Fruit fly (Drosophila melanogaster): Measurements from ENCODE around the gene nod.

Gene nod

dm6 chrX:11558389-11558908, 22.1 kb upstream of the nod start, which contains the start of gene CG1572:
TSS of gene CG1572 (minus strand) at chrX:11558654.
- TF ChIP-seq EcR (GFP tag; optimal IDR thresholded peaks at IDR 0.05) (no peak), CG15710 (tag; optimal IDR thresholded peaks at IDR 0.05) (no peak), Pif1A (GFP tag; optimal IDR thresholded peaks at IDR 0.05) (peak; percentile 11), CG12605 (GFP tag; IDR thresholded peaks at IDR 0.05) (0 out of 2 replicates have a peak, but pooled peaks have one; percentile 19), CG4496 (GFP tag; IDR thresholded peaks at IDR 0.05) (peak; percentile 30; the same call in 1 of the 3 replicates), CG13204 (GFP tag; optimal IDR thresholded peaks at IDR 0.05) (peak; percentile 29), Ets98B (GFP tag; IDR thresholded peaks at IDR 0.05) (peak; percentile 59), gl (tag; optimal IDR thresholded peaks at IDR 0.05) (no peak), CG14655 (GFP tag; optimal IDR thresholded peaks at IDR 0.05) (peak; percentile 18), CG34367 (tag; optimal IDR thresholded peaks at IDR 0.05) (no peak), CG9948 (tag; optimal IDR thresholded peaks at IDR 0.05) (no peak), CG32121 (GFP tag; IDR thresholded peaks at IDR 0.05) (0 out of 2 replicates have a peak, but pooled peaks have one; percentile 48), CG8301 (tag; optimal IDR thresholded peaks at IDR 0.05) (no peak), rn (GFP tag; IDR thresholded peaks at IDR 0.05) (no peak), CG8159 (tag; optimal IDR thresholded peaks at IDR 0.05) (no peak), Snoo (tag; optimal IDR thresholded peaks at IDR 0.05) (peak; percentile 28), CG10348 (GFP tag; IDR thresholded peaks at IDR 0.05) (no peak), fd96Ca (GFP tag; IDR thresholded peaks at IDR 0.05) (no peak), Pif1B (GFP tag; optimal IDR thresholded peaks at IDR 0.05) (peak; percentile 34), CG17806 (tag; optimal IDR thresholded peaks at IDR 0.05) (no peak), D1 (tag; optimal IDR thresholded peaks at IDR 0.05) (no peak)

dm6 chrX:11559728-11560724, 20.5 kb upstream of the nod start:
- TF ChIP-seq CG17806 (tag; optimal IDR thresholded peaks at IDR 0.05), result peak; percentile 80
- TF ChIP-seq fd96Ca (GFP tag; IDR thresholded peaks at IDR 0.05), result peak; percentile 22; the same call in 1 of the 3 replicates
- peak; percentile 80 for TF ChIP-seq CG8301 (tag; optimal IDR thresholded peaks at IDR 0.05)
- peak; percentile 90 for TF ChIP-seq CG8159 (tag; optimal IDR thresholded peaks at IDR 0.05)
- peak; percentile 47 for TF ChIP-seq gl (tag; optimal IDR thresholded peaks at IDR 0.05)
- no peak for TF ChIP-seq D1 (tag; optimal IDR thresholded peaks at IDR 0.05)
- peak; percentile 88 for TF ChIP-seq CG15710 (tag; optimal IDR thresholded peaks at IDR 0.05)
- TF ChIP-seq rn (GFP tag; IDR thresholded peaks at IDR 0.05), result peak; percentile 49; the same call in 1 of the 2 replicates
- peak; percentile 56; the same call in 2 of the 3 replicates for TF ChIP-seq CG4496 (GFP tag; IDR thresholded peaks at IDR 0.05)
- TF ChIP-seq CG10348 (GFP tag; IDR thresholded peaks at IDR 0.05), result peak; percentile 43; the same call in 1 of the 2 replicates
- peak; percentile 41 for TF ChIP-seq Ets98B (GFP tag; IDR thresholded peaks at IDR 0.05)
- TF ChIP-seq CG34367 (tag; optimal IDR thresholded peaks at IDR 0.05), result peak; percentile 73
- TF ChIP-seq CG14655 (GFP tag; optimal IDR thresholded peaks at IDR 0.05), result peak; percentile 87
- TF ChIP-seq Pif1B (GFP tag; optimal IDR thresholded peaks at IDR 0.05), result peak; percentile 53
- TF ChIP-seq EcR (GFP tag; optimal IDR thresholded peaks at IDR 0.05), result peak; percentile 34
- TF ChIP-seq CG32121 (GFP tag; IDR thresholded peaks at IDR 0.05), result peak; percentile 72
- TF ChIP-seq CG12605 (GFP tag; IDR thresholded peaks at IDR 0.05), result peak; percentile 36
- peak; percentile 74 for TF ChIP-seq Snoo (tag; optimal IDR thresholded peaks at IDR 0.05)
- peak; percentile 50 for TF ChIP-seq CG13204 (GFP tag; optimal IDR thresholded peaks at IDR 0.05)
- peak; percentile 54 for TF ChIP-seq Pif1A (GFP tag; optimal IDR thresholded peaks at IDR 0.05)
- peak; percentile 83 for TF ChIP-seq CG9948 (tag; optimal IDR thresholded peaks at IDR 0.05)

dm6 chrX:11561450-11562040, 19.0 kb upstream of the nod start, which contains the start of gene PGRP-SA:
TSS of gene PGRP-SA (plus strand) at chrX:11561643.
- TF ChIP-seq CG13204 (GFP tag; optimal IDR thresholded peaks at IDR 0.05) (no peak), CG4496 (GFP tag; IDR thresholded peaks at IDR 0.05) (0 out of 3 replicates have a peak, but pooled peaks have one; percentile 12)

- no peak for TF ChIP-seq Pif1A (GFP tag; optimal IDR thresholded peaks at IDR 0.05)
- no peak for TF ChIP-seq rn (GFP tag; IDR thresholded peaks at IDR 0.05)
- TF ChIP-seq CG12605 (GFP tag; IDR thresholded peaks at IDR 0.05), result peak; percentile 52
- no peak for TF ChIP-seq CG32121 (GFP tag; IDR thresholded peaks at IDR 0.05)
- no peak for TF ChIP-seq Pif1B (GFP tag; optimal IDR thresholded peaks at IDR 0.05)
- no peak for TF ChIP-seq CG17806 (tag; optimal IDR thresholded peaks at IDR 0.05)
- peak; percentile 34 for TF ChIP-seq CG15710 (tag; optimal IDR thresholded peaks at IDR 0.05)
- peak; percentile 35; the same call in 1 of the 3 replicates for TF ChIP-seq CG4496 (GFP tag; IDR thresholded peaks at IDR 0.05)
- no peak for TF ChIP-seq CG14655 (GFP tag; optimal IDR thresholded peaks at IDR 0.05)
- no peak for TF ChIP-seq CG34367 (tag; optimal IDR thresholded peaks at IDR 0.05)
- no peak for TF ChIP-seq fd96Ca (GFP tag; IDR thresholded peaks at IDR 0.05)
- TF ChIP-seq gl (tag; optimal IDR thresholded peaks at IDR 0.05), result peak; percentile 16
- peak; percentile 28 for TF ChIP-seq CG8301 (tag; optimal IDR thresholded peaks at IDR 0.05)
- no peak for TF ChIP-seq CG9948 (tag; optimal IDR thresholded peaks at IDR 0.05)
- TF ChIP-seq Snoo (tag; optimal IDR thresholded peaks at IDR 0.05), result peak; percentile 30
- TF ChIP-seq Ets98B (GFP tag; IDR thresholded peaks at IDR 0.05), result no peak
- TF ChIP-seq D1 (tag; optimal IDR thresholded peaks at IDR 0.05), result no peak
- peak; percentile 13 for TF ChIP-seq EcR (GFP tag; optimal IDR thresholded peaks at IDR 0.05)
- TF ChIP-seq CG10348 (GFP tag; IDR thresholded peaks at IDR 0.05), result no peak
- TF ChIP-seq CG8159 (tag; optimal IDR thresholded peaks at IDR 0.05), result peak; percentile 29
- no peak for TF ChIP-seq CG13204 (GFP tag; optimal IDR thresholded peaks at IDR 0.05)
These were observed 10.4 kb upstream of the nod start, which contains the start of the genes Polr2A and CG11699 for dm6 chrX:11569956-11570695. TSS of gene Polr2A (minus strand) at chrX:11570326. TSS of gene CG11699 (plus strand) at chrX:11570621.

All from whole organism, pupa.